Worm (Caenorhabditis elegans) whole organism, young adult: ENCODE results near the gene C56C10.6.

ENCODE experiments used
- B0019.2 ChIP-seq: fragments of 200-800 bp; sonication (Bioruptor generic); conservative IDR thresholded peaks from 2 replicates; pipeline ENCODE4 v1.3.6; 2022; ENCODE audit warnings: missing genetic modification reagents, missing genetic modification characterization, missing compliant biosample characterization
- B0336.3 ChIP-seq: fragments of 200-800 bp; sonication (Bioruptor generic); IDR thresholded peaks from 2 replicates; pipeline ENCODE4 v1.3.6; 2022; ENCODE audit warnings: missing genetic modification characterization, missing compliant biosample characterization
- C17E4.6 ChIP-seq: fragments of 200-800 bp; sonication (Bioruptor generic); IDR thresholded peaks from 2 replicates; pipeline ENCODE4 v1.3.6; 2022; ENCODE audit warnings: missing genetic modification reagents, missing genetic modification characterization, missing compliant biosample characterization
- F22D6.2 ChIP-seq: sonication (generic microtip); optimal IDR thresholded peaks from 2 replicates; lab custom pipeline; 2016; ENCODE audit warnings: mild to moderate bottlenecking, missing genetic modification characterization, missing compliant biosample characterization
- F39B2.1 ChIP-seq: fragments of 200-800 bp; sonication (Bioruptor generic); IDR thresholded peaks from 2 replicates; pipeline ENCODE4 v1.3.6; 2022; ENCODE audit warnings: missing genetic modification reagents, missing genetic modification characterization, missing compliant biosample characterization
- F52B5.7 ChIP-seq: sonication (generic microtip); optimal IDR thresholded peaks from 2 replicates; lab custom pipeline; 2016; ENCODE audit warnings: mild to moderate bottlenecking, missing genetic modification characterization, missing compliant biosample characterization
- K11D2.4 ChIP-seq: fragments of 200-800 bp; sonication (Bioruptor generic); IDR thresholded peaks from 2 replicates; pipeline ENCODE4 v1.3.6; 2022; ENCODE audit warnings: missing genetic modification reagents, missing genetic modification characterization, missing compliant biosample characterization
- T26A5.8 ChIP-seq: sonication (generic microtip); optimal IDR thresholded peaks from 2 replicates; lab custom pipeline; 2016; ENCODE audit warnings: missing genetic modification characterization, missing compliant biosample characterization
- Y53G8AR.9 ChIP-seq: fragments of 200-800 bp; sonication (Bioruptor generic); conservative IDR thresholded peaks from 2 replicates; pipeline ENCODE4 v1.3.6; 2022; ENCODE audit warnings: missing genetic modification reagents, missing genetic modification characterization, missing compliant biosample characterization
- Y79H2A.3 ChIP-seq: fragments of 200-800 bp; sonication (Bioruptor generic); conservative IDR thresholded peaks from 2 replicates; pipeline ENCODE4 v1.3.6; 2022; ENCODE audit warnings: missing genetic modification reagents, missing genetic modification characterization, missing compliant biosample characterization
- Y95B8A.8 ChIP-seq: fragments of 200-800 bp; sonication (Bioruptor generic); IDR thresholded peaks from 2 replicates; pipeline ENCODE4 v1.3.6; 2022; ENCODE audit warnings: missing genetic modification reagents, missing genetic modification characterization, missing compliant biosample characterization
- akir-1 ChIP-seq: fragments of 200-800 bp; sonication (Bioruptor generic); optimal IDR thresholded peaks from 2 replicates; lab custom pipeline; 2018; ENCODE audit warnings: mild to moderate bottlenecking, missing genetic modification characterization, moderate library complexity, missing compliant biosample characterization
- athp-1 ChIP-seq: sonication (generic microtip); optimal IDR thresholded peaks from 2 replicates; lab custom pipeline; 2017; ENCODE audit warnings: mild to moderate bottlenecking, missing genetic modification characterization, missing compliant biosample characterization
- attf-3 ChIP-seq: fragments of 200-800 bp; sonication (Bioruptor generic); conservative IDR thresholded peaks from 2 replicates; pipeline ENCODE4 v1.3.6; 2022; ENCODE audit warnings: missing genetic modification reagents, missing genetic modification characterization, missing compliant biosample characterization
- cebp-1 ChIP-seq, 2 experiments: fragments of 200-800 bp in 1 of 2; sonication (Bioruptor generic) in 1 of 2; sonication (generic microtip) in 1 of 2; IDR thresholded peaks in 1 of 2; optimal IDR thresholded peaks in 1 of 2; 2 replicates each; pipeline versions ENCODE4 v1.3.6 to Lab custom; 2017 to 2022; ENCODE audit warnings: missing compliant biosample characterization in 2 of 2, missing genetic modification characterization in 2 of 2, mild to moderate bottlenecking in 1 of 2, missing genetic modification reagents in 1 of 2, moderate library complexity in 1 of 2
- cebp-2 ChIP-seq: fragments of 200-800 bp; sonication (Bioruptor generic); IDR thresholded peaks from 2 replicates; pipeline ENCODE4 v1.3.6; 2022; ENCODE audit warnings: missing genetic modification characterization, missing compliant biosample characterization
- ceh-58 ChIP-seq: fragments of 200-800 bp; sonication (Bioruptor generic); IDR thresholded peaks from 2 replicates; pipeline ENCODE4 v1.3.6; 2022; ENCODE audit warnings: missing genetic modification characterization, missing compliant biosample characterization
- chd-7 ChIP-seq: sonication (generic microtip); optimal IDR thresholded peaks from 2 replicates; lab custom pipeline; 2016; ENCODE audit warnings: mild to moderate bottlenecking, missing genetic modification characterization, moderate library complexity, missing compliant biosample characterization
- die-1 ChIP-seq: sonication (generic microtip); optimal IDR thresholded peaks from 2 replicates; lab custom pipeline; 2016; ENCODE audit warnings: missing genotype, mild to moderate bottlenecking, missing genetic modification characterization, missing compliant biosample characterization
- dox-1 ChIP-seq: fragments of 200-800 bp; sonication (Bioruptor generic); IDR thresholded peaks from 2 replicates; pipeline ENCODE4 v1.3.6; 2022; ENCODE audit warnings: missing genetic modification reagents, missing genetic modification characterization, missing compliant biosample characterization
- egl-44 ChIP-seq: fragments of 200-800 bp; sonication (Bioruptor generic); IDR thresholded peaks from 2 replicates; pipeline ENCODE4 v1.3.6; 2022; ENCODE audit warnings: missing genetic modification reagents, missing genetic modification characterization, missing compliant biosample characterization
- ekl-4 ChIP-seq: fragments of 200-800 bp; sonication (Bioruptor generic); IDR thresholded peaks from 2 replicates; pipeline ENCODE4 v1.3.6; 2022; ENCODE audit warnings: missing genetic modification reagents, missing genetic modification characterization, missing compliant biosample characterization
- ets-4 ChIP-seq: fragments of 200-800 bp; sonication (Bioruptor generic); optimal IDR thresholded peaks from 2 replicates; lab custom pipeline; 2018; ENCODE audit warnings: mild to moderate bottlenecking, missing genetic modification characterization, missing compliant biosample characterization
- hmg-1.2 ChIP-seq: fragments of 200-800 bp; sonication (Bioruptor generic); IDR thresholded peaks from 2 replicates; pipeline ENCODE4 v1.3.6; 2022; ENCODE audit warnings: missing genetic modification reagents, missing genetic modification characterization, missing compliant biosample characterization
- hrde-1 ChIP-seq: sonication (generic microtip); optimal IDR thresholded peaks from 2 replicates; lab custom pipeline; 2016; ENCODE audit warnings: missing genetic modification characterization, mild to moderate bottlenecking, missing compliant biosample characterization, moderate library complexity, missing genotype, missing genetic modification reagents, borderline replicate concordance
- hsf-1 ChIP-seq: fragments of 200-800 bp; sonication (Bioruptor generic); IDR thresholded peaks from 2 replicates; pipeline ENCODE4 v1.3.6; 2022; ENCODE audit warnings: missing genetic modification reagents, missing genetic modification characterization, missing compliant biosample characterization
- let-526 ChIP-seq: fragments of 200-800 bp; sonication (Bioruptor generic); IDR thresholded peaks from 2 replicates; pipeline ENCODE4 v1.3.6; 2022; ENCODE audit warnings: missing genetic modification reagents, missing genetic modification characterization, missing compliant biosample characterization
- lin-35 ChIP-seq, 3 experiments: fragments of 150-350 bp in 2 of 3; sonication (generic microtip) in 1 of 3; optimal IDR thresholded peaks; 2 replicates each; lab custom pipeline; 2014 to 2018; ENCODE audit warnings: missing biosample characterization in 3 of 3, missing genetic modification characterization in 3 of 3, missing genetic modification reagents in 3 of 3
- lir-1 ChIP-seq: fragments of 200-800 bp; sonication (Bioruptor generic); conservative IDR thresholded peaks from 2 replicates; pipeline ENCODE4 v1.3.6; 2022; ENCODE audit warnings: missing genetic modification reagents, missing genetic modification characterization, missing compliant biosample characterization
- madf-10 ChIP-seq: sonication (generic microtip); optimal IDR thresholded peaks from 2 replicates; lab custom pipeline; 2016; ENCODE audit warnings: mild to moderate bottlenecking, missing genetic modification characterization, missing compliant biosample characterization
- madf-3 ChIP-seq: fragments of 200-800 bp; sonication (Bioruptor generic); IDR thresholded peaks from 2 replicates; pipeline ENCODE4 v1.3.6; 2022; ENCODE audit warnings: missing genetic modification reagents, missing genetic modification characterization, missing compliant biosample characterization
- madf-6 ChIP-seq: fragments of 200-800 bp; sonication (Bioruptor generic); IDR thresholded peaks from 2 replicates; pipeline ENCODE4 v1.3.6; 2022; ENCODE audit warnings: missing genetic modification reagents, missing genetic modification characterization, missing compliant biosample characterization
- mxl-1 ChIP-seq: sonication (generic microtip); optimal IDR thresholded peaks from 2 replicates; lab custom pipeline; 2016; ENCODE audit warnings: missing genetic modification characterization, missing compliant biosample characterization
- nfyb-1 ChIP-seq: fragments of 200-800 bp; sonication (Bioruptor generic); IDR thresholded peaks from 2 replicates; pipeline ENCODE4 v1.3.6; 2022; ENCODE audit warnings: missing genetic modification reagents, missing genetic modification characterization, missing compliant biosample characterization
- nhr-90 ChIP-seq: sonication (generic microtip); optimal IDR thresholded peaks from 2 replicates; lab custom pipeline; 2016; ENCODE audit warnings: missing genotype, mild to moderate bottlenecking, missing genetic modification characterization, missing compliant biosample characterization
- pbrm-1 ChIP-seq: fragments of 200-800 bp; sonication (Bioruptor generic); IDR thresholded peaks from 2 replicates; pipeline ENCODE4 v1.3.6; 2022; ENCODE audit warnings: missing genetic modification reagents, missing genetic modification characterization, missing compliant biosample characterization
- repo-1 ChIP-seq: sonication (generic microtip); optimal IDR thresholded peaks from 2 replicates; lab custom pipeline; 2017; ENCODE audit warnings: mild to moderate bottlenecking, missing genetic modification characterization, missing compliant biosample characterization
- sea-2 ChIP-seq: fragments of 200-800 bp; sonication (Bioruptor generic); IDR thresholded peaks from 2 replicates; pipeline ENCODE4 v1.3.6; 2022; ENCODE audit warnings: missing genetic modification characterization, missing compliant biosample characterization
- snpc-1.3 ChIP-seq: sonication (generic microtip); optimal IDR thresholded peaks from 2 replicates; lab custom pipeline; 2017; ENCODE audit warnings: missing genetic modification characterization, mild to moderate bottlenecking, missing compliant biosample characterization, antibody characterized with exemption, moderate library complexity, missing genotype, missing genetic modification reagents; ENCODE audit not compliant: insufficient read depth
- snpc-4 ChIP-seq, 5 experiments: fragments of 150-350 bp in 1 of 5; sonication (generic microtip) in 4 of 5; optimal IDR thresholded peaks; 2 replicates each; lab custom pipeline; 2014 to 2018; ENCODE audit warnings: missing genetic modification characterization in 5 of 5, missing biosample characterization in 3 of 5, antibody characterized with exemption in 2 of 5, mild to moderate bottlenecking in 2 of 5, missing compliant biosample characterization in 2 of 5, missing genotype in 2 of 5, moderate library complexity in 2 of 5, missing genetic modification reagents in 1 of 5
- ztf-3 ChIP-seq: fragments of 200-800 bp; sonication (Bioruptor generic); optimal IDR thresholded peaks from 2 replicates; lab custom pipeline; 2018; ENCODE audit warnings: mild to moderate bottlenecking, missing genetic modification characterization, missing compliant biosample characterization
- ztf-6 ChIP-seq: fragments of 200-800 bp; sonication (Bioruptor generic); IDR thresholded peaks from 2 replicates; pipeline ENCODE4 v1.3.6; 2022; ENCODE audit warnings: missing genetic modification reagents, missing genetic modification characterization, missing compliant biosample characterization

Gene C56C10.6

DNA sequence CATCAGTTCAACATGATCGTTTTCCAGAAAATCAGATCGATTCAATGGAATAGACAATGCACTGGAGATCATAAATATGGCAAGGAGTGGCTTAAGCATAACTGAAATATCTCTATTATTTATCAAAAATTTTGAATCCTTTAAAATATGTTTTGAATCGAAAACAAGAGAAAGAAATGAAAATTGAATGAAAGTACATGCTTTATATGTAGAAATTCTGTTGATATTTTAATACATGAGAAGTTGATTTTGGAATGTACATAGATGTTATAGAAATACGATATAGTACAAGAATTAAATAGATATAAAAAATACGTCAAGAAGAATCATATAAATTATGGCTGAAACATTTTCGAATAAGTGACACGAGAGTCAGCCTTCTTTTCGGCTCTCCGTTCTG, 11.1 kb upstream of the C56C10.6 start, which contains the start of gene C56C10.9:
Gene C56C10.9, minus strand, starts transcription at position 101 of the 400 bp plus-strand sequence.
- TF ChIP-seq madf-3 (no peak), F22D6.2 (tag; lab: Kevin White, UChicago) (no peak), chd-7 (no peak), B0019.2 (GFP tag; lab: Robert Waterston, UW) (no peak), Y79H2A.3 (GFP tag; lab: Robert Waterston, UW) (no peak), cebp-2 (no peak), madf-10 (tag; lab: Kevin White, UChicago) (no peak), pbrm-1 (GFP tag; lab: Robert Waterston, UW) (no peak), akir-1 (GFP tag; lab: Kevin White, UChicago) (no peak), lin-35 (GFP tag; optimal IDR thresholded peaks at IDR 0.05; lab: Kevin White, UChicago) (no peak), sea-2 (GFP tag; lab: Robert Waterston, UW) (no peak), F39B2.1 (GFP tag; lab: Robert Waterston, UW) (no peak), ceh-58 (GFP tag; lab: Robert Waterston, UW) (no peak), snpc-1.3 (tag; lab: Kevin White, UChicago) (no peak), snpc-4 (GFP tag; optimal IDR thresholded peaks at IDR 0.05; lab: Kevin White, UChicago) (no peak), snpc-4 (tag; optimal IDR thresholded peaks at IDR 0.05; lab: Kevin White, UChicago) (no peak), athp-1 (tag; lab: Kevin White, UChicago) (no peak), C17E4.6 (no peak), Y53G8AR.9 (GFP tag; lab: Robert Waterston, UW) (no peak), nfyb-1 (GFP tag; lab: Robert Waterston, UW) (no peak)

DNA sequence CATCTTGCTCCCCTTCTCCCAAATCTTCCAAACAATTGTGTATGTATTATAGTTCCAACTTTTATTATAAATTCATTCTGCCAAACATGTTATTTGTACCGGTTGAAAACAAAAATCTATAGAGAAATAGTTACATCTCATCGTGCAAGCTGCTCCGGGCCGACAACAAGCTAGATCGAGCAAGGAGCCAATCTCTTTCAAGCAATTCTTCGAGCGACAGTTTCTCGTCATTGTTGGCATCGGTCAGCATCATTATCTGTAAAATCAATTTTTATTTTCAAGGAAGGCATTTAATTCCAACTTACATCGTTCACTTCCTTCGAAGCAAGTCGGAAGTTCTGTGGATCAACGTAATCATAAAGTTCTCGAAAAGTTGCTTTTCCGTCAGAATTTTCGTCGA, 9.9 kb upstream of the C56C10.6 start:
- TF ChIP-seq ztf-3 (GFP tag; lab: Kevin White, UChicago) (no peak), ztf-6 (no peak), attf-3 (GFP tag; lab: Robert Waterston, UW) (no peak), ekl-4 (GFP tag; lab: Robert Waterston, UW) (0 out of 2 replicates have a peak, but pooled peaks have one; percentile 27), hmg-1.2 (peak; percentile 21; the same call in 1 of the 2 replicates), let-526 (GFP tag; lab: Robert Waterston, UW) (no peak), mxl-1 (tag; lab: Kevin White, UChicago) (peak; percentile 26), K11D2.4 (0 out of 2 replicates have a peak, but pooled peaks have one; percentile 15), nhr-90 (tag; lab: Kevin White, UChicago) (peak; percentile 15), madf-6 (GFP tag; lab: Robert Waterston, UW) (0 out of 2 replicates have a peak, but pooled peaks have one; percentile 33), hsf-1 (GFP tag; lab: Robert Waterston, UW) (no peak), Y95B8A.8 (GFP tag; lab: Robert Waterston, UW) (0 out of 2 replicates have a peak, but pooled peaks have one; percentile 53), B0336.3 (peak; percentile 55; the same call in 1 of the 2 replicates), ets-4 (GFP tag; lab: Kevin White, UChicago) (no peak), dox-1 (0 out of 2 replicates have a peak, but pooled peaks have one; percentile 9), die-1 (tag; lab: Kevin White, UChicago) (no peak), hrde-1 (tag; lab: Kevin White, UChicago) (peak; percentile 26), T26A5.8 (tag; lab: Kevin White, UChicago) (peak; percentile 54), egl-44 (no peak), lir-1 (GFP tag; lab: Robert Waterston, UW) (no peak), F52B5.7 (peak; percentile 42), repo-1 (tag; lab: Kevin White, UChicago) (no peak), cebp-1 (GFP tag; IDR thresholded peaks at IDR 0.05; lab: Robert Waterston, UW) (no peak), cebp-1 (tag; optimal IDR thresholded peaks at IDR 0.05; lab: Kevin White, UChicago) (peak; percentile 46), nfyb-1 (GFP tag; lab: Robert Waterston, UW) (peak; percentile 72; the same call in 1 of the 2 replicates)
